Worm (Caenorhabditis elegans) whole organism, mixed stage, embryonic: ENCODE results near the gene pyt-1.

Experiments used
- M03D4.4 ChIP-seq: sonication (generic microtip); optimal IDR thresholded peaks from 2 replicates; lab custom pipeline; 2017; ENCODE audit warnings: mild to moderate bottlenecking, missing genetic modification characterization, missing compliant biosample characterization
- blmp-1 ChIP-seq: fragments of 150-350 bp; optimal IDR thresholded peaks from 2 replicates; lab custom pipeline; 2014; ENCODE audit warnings: missing biosample characterization, missing genetic modification characterization
- ceh-39 ChIP-seq: fragments of 150-350 bp; optimal IDR thresholded peaks from 2 replicates; lab custom pipeline; 2014; ENCODE audit warnings: missing biosample characterization, missing genetic modification characterization
- ceh-43 ChIP-seq: fragments of 200-800 bp; sonication (Bioruptor generic); optimal IDR thresholded peaks from 2 replicates; lab custom pipeline; 2018; ENCODE audit warnings: mild to moderate bottlenecking, missing genetic modification characterization, moderate library complexity, missing compliant biosample characterization
- ces-1 ChIP-seq: fragments of 150-350 bp; optimal IDR thresholded peaks from 2 replicates; lab custom pipeline; 2014; ENCODE audit warnings: missing biosample characterization, missing genetic modification reagents, missing genetic modification characterization
- cnd-1 ChIP-seq: fragments of 200-800 bp; sonication (Bioruptor generic); optimal IDR thresholded peaks from 2 replicates; lab custom pipeline; 2018; ENCODE audit warnings: mild to moderate bottlenecking, missing genetic modification characterization, missing compliant biosample characterization
- drap-1 ChIP-seq: fragments of 200-800 bp; sonication (Bioruptor generic); optimal IDR thresholded peaks from 3 replicates; lab custom pipeline; 2018; ENCODE audit warnings: mild to moderate bottlenecking, missing genetic modification characterization, missing compliant biosample characterization
- elt-1 ChIP-seq: sonication (generic microtip); optimal IDR thresholded peaks from 2 replicates; lab custom pipeline; 2017; ENCODE audit warnings: missing genetic modification characterization, mild to moderate bottlenecking, missing compliant biosample characterization, antibody characterized with exemption, moderate library complexity, borderline replicate concordance; ENCODE audit not compliant: insufficient read depth
- flh-1 ChIP-seq: fragments of 200-800 bp; sonication (Bioruptor generic); optimal IDR thresholded peaks from 2 replicates; lab custom pipeline; 2018; ENCODE audit warnings: mild to moderate bottlenecking, missing genetic modification characterization, moderate library complexity, missing compliant biosample characterization
- ham-2 ChIP-seq: fragments of 200-800 bp; sonication (Bioruptor generic); optimal IDR thresholded peaks from 2 replicates; lab custom pipeline; 2018; ENCODE audit warnings: mild to moderate bottlenecking, missing genetic modification characterization, missing compliant biosample characterization
- hlh-1 ChIP-seq: fragments of 150-350 bp; optimal IDR thresholded peaks from 2 replicates; lab custom pipeline; 2014; ENCODE audit warnings: missing biosample characterization, missing genetic modification reagents, missing genetic modification characterization
- lin-32 ChIP-seq: fragments of 200-800 bp; sonication (Bioruptor generic); optimal IDR thresholded peaks from 2 replicates; lab custom pipeline; 2018; ENCODE audit warnings: mild to moderate bottlenecking, missing genetic modification characterization, missing compliant biosample characterization
- lsy-2 ChIP-seq: fragments of 150-350 bp; optimal IDR thresholded peaks from 2 replicates; lab custom pipeline; 2014; ENCODE audit warnings: missing biosample characterization, missing genetic modification characterization
- mep-1 ChIP-seq: fragments of 150-350 bp; optimal IDR thresholded peaks from 2 replicates; lab custom pipeline; 2017; ENCODE audit warnings: missing biosample characterization, missing genetic modification reagents, missing genetic modification characterization, inconsistent platforms
- mls-2 ChIP-seq: sonication (generic microtip); optimal IDR thresholded peaks from 2 replicates; lab custom pipeline; 2016; ENCODE audit warnings: mild to moderate bottlenecking, missing genetic modification characterization, moderate library complexity, missing compliant biosample characterization
- nhr-237 ChIP-seq: fragments of 150-350 bp; optimal IDR thresholded peaks from 2 replicates; lab custom pipeline; 2014; ENCODE audit warnings: missing biosample characterization, missing genetic modification characterization
- nhr-28 ChIP-seq: fragments of 150-350 bp; optimal IDR thresholded peaks from 2 replicates; lab custom pipeline; 2014; ENCODE audit warnings: missing biosample characterization, missing genetic modification characterization
- pha-4 ChIP-seq: fragments of 150-350 bp; optimal IDR thresholded peaks from 2 replicates; lab custom pipeline; 2018; ENCODE audit warnings: missing biosample characterization, missing genetic modification reagents, missing genetic modification characterization
- snpc-4 ChIP-seq: fragments of 150-350 bp; optimal IDR thresholded peaks from 2 replicates; lab custom pipeline; 2014; ENCODE audit warnings: missing biosample characterization, missing genetic modification characterization
- tbx-8 ChIP-seq: fragments of 200-800 bp; sonication (Bioruptor generic); optimal IDR thresholded peaks from 2 replicates; lab custom pipeline; 2018; ENCODE audit warnings: mild to moderate bottlenecking, missing genetic modification characterization, moderate library complexity, missing compliant biosample characterization
- unc-120 ChIP-seq: sonication (generic microtip); optimal IDR thresholded peaks from 2 replicates; lab custom pipeline; 2017; ENCODE audit warnings: missing genetic modification characterization, missing compliant biosample characterization; ENCODE audit not compliant: poor library complexity, severe bottlenecking
- unc-39 ChIP-seq: fragments of 150-350 bp; optimal IDR thresholded peaks from 2 replicates; lab custom pipeline; 2014; ENCODE audit warnings: missing biosample characterization, missing genetic modification characterization
- unc-62 ChIP-seq: fragments of 150-350 bp; optimal IDR thresholded peaks from 2 replicates; lab custom pipeline; 2014; ENCODE audit warnings: missing biosample characterization, missing genetic modification reagents, missing genetic modification characterization
- zip-8 ChIP-seq: fragments of 150-350 bp; optimal IDR thresholded peaks from 2 replicates; lab custom pipeline; 2014; ENCODE audit warnings: missing biosample characterization, missing genetic modification characterization

The pyt-1 gene

DNA sequence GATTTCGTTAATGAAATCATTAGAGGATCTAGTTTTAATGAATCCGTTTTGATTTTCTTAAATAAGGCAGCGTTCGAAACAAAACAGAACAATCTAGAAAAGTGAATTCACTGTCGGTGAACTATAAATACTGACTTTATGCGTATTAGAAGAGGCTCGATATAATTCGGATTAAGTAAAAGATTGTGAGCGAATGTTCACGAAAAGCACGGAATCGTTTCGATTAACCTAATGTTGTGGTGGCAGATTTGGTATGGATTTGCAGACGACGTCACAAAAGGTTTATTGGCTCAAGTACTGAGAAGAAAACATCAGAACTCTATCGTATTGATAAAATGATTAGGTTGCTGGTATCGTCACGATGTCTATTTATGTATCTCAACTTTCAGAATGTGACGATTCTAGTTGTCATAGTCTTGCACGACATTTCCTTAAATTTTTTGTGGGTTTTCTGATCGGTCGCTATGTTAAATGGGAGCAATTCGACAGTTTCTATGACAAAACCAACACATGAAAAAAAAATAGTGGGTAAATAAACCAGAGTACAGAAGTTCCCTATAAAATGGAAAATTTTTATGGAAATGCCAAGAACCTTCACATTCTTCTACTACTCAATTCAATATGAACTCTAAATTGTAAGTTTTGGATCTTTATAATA lies at the start of gene pyt-1, which contains the start of gene fipr-7:
Gene pyt-1, minus strand, starts transcription at position 101 of the 658 bp plus-strand sequence.
Gene fipr-7, plus strand, starts transcription at position 608 of the 658 bp plus-strand sequence.
- TF ChIP-seq ham-2 (GFP tag; lab: Kevin White, UChicago): no peak
- no peak for TF ChIP-seq nhr-28
- no peak for TF ChIP-seq ceh-43
- TF ChIP-seq ces-1 (GFP tag; lab: Kevin White, UChicago): no peak
- TF ChIP-seq mep-1: no peak
- no peak for TF ChIP-seq drap-1
- TF ChIP-seq snpc-4 (tag; lab: Kevin White, UChicago): no peak
- no peak for TF ChIP-seq flh-1 (GFP tag; lab: Kevin White, UChicago)
- TF ChIP-seq mls-2 (tag; lab: Kevin White, UChicago): no peak

DNA sequence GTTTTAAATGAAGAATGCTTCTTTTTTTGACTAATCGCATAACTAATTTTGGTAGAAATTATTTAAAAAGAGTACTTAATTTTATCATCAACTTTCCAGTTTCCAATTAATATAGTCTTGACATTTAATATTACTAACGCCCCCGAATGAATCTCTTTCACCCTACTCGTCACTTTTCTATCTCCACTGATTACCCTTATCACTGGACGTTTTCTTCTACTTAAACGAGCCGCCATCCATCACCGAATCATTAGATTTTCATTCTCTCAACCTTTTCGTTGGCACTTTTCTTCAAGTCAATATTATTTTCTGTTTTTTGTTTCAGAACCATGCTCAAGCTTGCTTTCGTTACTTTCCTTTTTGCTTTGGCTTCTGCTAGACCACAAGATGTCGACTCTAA lies 48.5 kb upstream of the pyt-1 start, which contains the start of gene lys-1:
Gene lys-1, plus strand, starts transcription at position 326 of the 400 bp plus-strand sequence.
- TF ChIP-seq cnd-1 (tag; lab: Kevin White, UChicago): no peak
- no peak for TF ChIP-seq nhr-237 (tag; lab: Kevin White, UChicago)
- no peak for TF ChIP-seq mls-2 (tag; lab: Kevin White, UChicago)
- no peak for TF ChIP-seq nhr-28
- no peak for TF ChIP-seq tbx-8 (GFP tag; lab: Kevin White, UChicago)

ce11 chrV:10276038-10276437 lies 46.9 kb upstream of the pyt-1 start:
- no peak for TF ChIP-seq elt-1 (tag; lab: Kevin White, UChicago)
- TF ChIP-seq unc-120: no peak
- TF ChIP-seq unc-62 (GFP tag; lab: Kevin White, UChicago): no peak
- no peak for TF ChIP-seq mls-2 (tag; lab: Kevin White, UChicago)
- no peak for TF ChIP-seq lin-32
- no peak for TF ChIP-seq nhr-28
- TF ChIP-seq nhr-237 (tag; lab: Kevin White, UChicago): no peak
- TF ChIP-seq snpc-4 (tag; lab: Kevin White, UChicago): no peak
- TF ChIP-seq ces-1 (GFP tag; lab: Kevin White, UChicago): no peak
- no peak for TF ChIP-seq blmp-1 (tag; lab: Kevin White, UChicago)
- no peak for TF ChIP-seq M03D4.4 (tag; lab: Kevin White, UChicago)
- no peak for TF ChIP-seq drap-1
- TF ChIP-seq tbx-8 (GFP tag; lab: Kevin White, UChicago): no peak

ce11 chrV:10275619-10276018 lies 46.5 kb upstream of the pyt-1 start, which contains the start of gene Y22F5A.11:
Y22F5A.11 (minus strand) TSS chrV:10275646.
- no peak for TF ChIP-seq elt-1 (tag; lab: Kevin White, UChicago)
- no peak for TF ChIP-seq mls-2 (tag; lab: Kevin White, UChicago)
- TF ChIP-seq unc-39 (tag; lab: Kevin White, UChicago): no peak
- TF ChIP-seq nhr-28: no peak
- no peak for TF ChIP-seq ceh-43
- TF ChIP-seq lin-32: no peak
- no peak for TF ChIP-seq mep-1
- TF ChIP-seq flh-1 (GFP tag; lab: Kevin White, UChicago): no peak
- no peak for TF ChIP-seq nhr-237 (tag; lab: Kevin White, UChicago)
- TF ChIP-seq drap-1: no peak
- TF ChIP-seq unc-62 (GFP tag; lab: Kevin White, UChicago): no peak
- TF ChIP-seq zip-8: no peak
- no peak for TF ChIP-seq hlh-1 (tag; lab: Kevin White, UChicago)
- TF ChIP-seq ceh-39 (tag; lab: Kevin White, UChicago): no peak
- TF ChIP-seq pha-4 (tag; lab: Kevin White, UChicago): no peak
- TF ChIP-seq tbx-8 (GFP tag; lab: Kevin White, UChicago): no peak

- TF ChIP-seq ces-1 (GFP tag; lab: Kevin White, UChicago): peak; percentile 61
- TF ChIP-seq mep-1: peak; percentile 51
- no peak for TF ChIP-seq mls-2 (tag; lab: Kevin White, UChicago)
- TF ChIP-seq blmp-1 (tag; lab: Kevin White, UChicago): no peak
- no peak for TF ChIP-seq unc-39 (tag; lab: Kevin White, UChicago)
- no peak for TF ChIP-seq ceh-39 (tag; lab: Kevin White, UChicago)
- no peak for TF ChIP-seq tbx-8 (GFP tag; lab: Kevin White, UChicago)
- TF ChIP-seq flh-1 (GFP tag; lab: Kevin White, UChicago): no peak
- TF ChIP-seq unc-120: no peak
- TF ChIP-seq lin-32: no peak
Observed at ce11 chrV:10273837-10274236, 44.7 kb upstream of the pyt-1 start.

DNA sequence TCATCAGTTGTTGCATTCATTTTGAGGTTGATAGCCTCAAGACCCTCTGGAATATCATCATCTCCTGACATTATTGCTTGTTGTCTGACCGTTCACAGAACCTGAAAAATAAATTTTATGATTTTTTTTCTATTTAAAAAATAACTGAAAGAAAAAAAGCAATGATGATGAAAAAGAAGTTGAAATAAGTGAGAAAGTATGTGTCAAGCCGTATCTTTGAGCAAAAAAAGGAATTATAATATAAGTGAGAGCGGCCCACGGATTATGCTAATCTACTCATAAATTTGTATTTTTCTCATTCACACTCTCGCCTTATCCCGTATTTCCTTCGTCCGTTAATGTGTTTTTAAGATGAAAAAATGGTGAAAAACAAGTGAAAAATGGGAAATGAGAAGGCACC lies 41.1 kb upstream of the pyt-1 start, which contains the start of gene ric-4:
Gene ric-4, minus strand, starts transcription at position 101 of the 400 bp plus-strand sequence.
- TF ChIP-seq lsy-2 (tag; lab: Kevin White, UChicago): no peak
- peak; percentile 2 for TF ChIP-seq ces-1 (GFP tag; lab: Kevin White, UChicago)
